Worm (Caenorhabditis elegans): ENCODE data around the gene str-2.

str-2 gene

DNA sequence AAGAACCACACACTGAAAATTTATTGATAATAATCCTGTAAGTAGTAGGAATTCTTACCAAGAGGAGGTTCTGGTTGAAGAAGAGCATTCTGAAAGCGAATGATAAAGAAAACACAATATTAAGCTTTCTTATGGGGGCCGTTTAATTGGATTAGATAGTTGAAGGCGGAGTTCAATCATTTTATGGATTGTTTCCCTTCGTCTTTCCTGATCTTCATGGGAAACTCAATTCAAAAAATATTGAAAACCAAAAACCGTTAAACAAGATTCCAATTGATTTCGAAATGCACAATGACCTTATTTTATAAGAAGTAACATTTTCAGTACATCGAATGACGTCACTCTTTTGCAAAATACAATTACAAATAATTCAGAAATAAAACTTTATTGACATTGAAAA lies 25.0 kb downstream of the str-2 start, which contains the start of gene F46B6.13:
Gene F46B6.13 (minus strand): TSS at position 101 of the 400 bp plus-strand sequence.
- TF ChIP-seq daf-12 (tag; optimal IDR thresholded peaks at IDR 0.05) (no peak), mml-1 (tag; optimal IDR thresholded peaks at IDR 0.05) (no peak), pha-4 (tag; optimal IDR thresholded peaks at IDR 0.05) (no peak), mdl-1 (tag; optimal IDR thresholded peaks at IDR 0.05) (no peak), sea-2 (GFP tag; optimal IDR thresholded peaks at IDR 0.05) (no peak), elt-1 (tag; optimal IDR thresholded peaks at IDR 0.05) (no peak), nhr-237 (tag; optimal IDR thresholded peaks at IDR 0.05) (no peak), eor-1 (tag; optimal IDR thresholded peaks at IDR 0.05) (no peak), nhr-28 (tag; optimal IDR thresholded peaks at IDR 0.05) (no peak), tbx-2 (tag; optimal IDR thresholded peaks at IDR 0.05) (no peak), nhr-67 (tag; optimal IDR thresholded peaks at IDR 0.05) (no peak), nhr-43 (tag; optimal IDR thresholded peaks at IDR 0.05; ENCODE audit: poor library complexity, severe bottlenecking) (no peak), fos-1 (tag; optimal IDR thresholded peaks at IDR 0.05) (no peak), ceh-28 (tag; optimal IDR thresholded peaks at IDR 0.05) (no peak), hmg-11 (tag; optimal IDR thresholded peaks at IDR 0.05) (no peak), ceh-16 (tag; optimal IDR thresholded peaks at IDR 0.05) (no peak), skn-1 (tag; optimal IDR thresholded peaks at IDR 0.05) (no peak)

- TF ChIP-seq ceh-9 (tag; optimal IDR thresholded peaks at IDR 0.05) (no peak), lin-39 (tag; optimal IDR thresholded peaks at IDR 0.05) (no peak), nhr-25 (tag; optimal IDR thresholded peaks at IDR 0.05) (no peak), egl-5 (tag; optimal IDR thresholded peaks at IDR 0.05) (no peak), ztf-11 (tag; optimal IDR thresholded peaks at IDR 0.05) (no peak), nhr-67 (tag; optimal IDR thresholded peaks at IDR 0.05) (no peak), nhr-28 (tag; optimal IDR thresholded peaks at IDR 0.05) (no peak), fos-1 (tag; optimal IDR thresholded peaks at IDR 0.05) (no peak), pqm-1 (tag; optimal IDR thresholded peaks at IDR 0.05) (no peak), ceh-16 (tag; optimal IDR thresholded peaks at IDR 0.05) (no peak), ceh-82 (tag; optimal IDR thresholded peaks at IDR 0.05) (no peak), elt-2 (tag; optimal IDR thresholded peaks at IDR 0.05) (no peak), fkh-10 (GFP tag; optimal IDR thresholded peaks at IDR 0.05) (no peak), mml-1 (tag; optimal IDR thresholded peaks at IDR 0.05) (no peak)
These were observed 25.8 kb downstream of the str-2 start for ce11 chrV:9798212-9798611.

ce11 chrV:9796562-9796961 lies 27.5 kb downstream of the str-2 start, which contains the start of gene F46B6.9:
Gene F46B6.9 (plus strand): TSS chrV:9796862.
- TF ChIP-seq nhr-28 (tag; optimal IDR thresholded peaks at IDR 0.05) (no peak), R02D3.7 (tag; optimal IDR thresholded peaks at IDR 0.05) (no peak), pha-4 (tag; optimal IDR thresholded peaks at IDR 0.05) (no peak), elt-2 (tag; optimal IDR thresholded peaks at IDR 0.05) (no peak), jun-1 (tag; optimal IDR thresholded peaks at IDR 0.05) (no peak), ama-1 (optimal IDR thresholded peaks at IDR 0.05) (no peak)

DNA sequence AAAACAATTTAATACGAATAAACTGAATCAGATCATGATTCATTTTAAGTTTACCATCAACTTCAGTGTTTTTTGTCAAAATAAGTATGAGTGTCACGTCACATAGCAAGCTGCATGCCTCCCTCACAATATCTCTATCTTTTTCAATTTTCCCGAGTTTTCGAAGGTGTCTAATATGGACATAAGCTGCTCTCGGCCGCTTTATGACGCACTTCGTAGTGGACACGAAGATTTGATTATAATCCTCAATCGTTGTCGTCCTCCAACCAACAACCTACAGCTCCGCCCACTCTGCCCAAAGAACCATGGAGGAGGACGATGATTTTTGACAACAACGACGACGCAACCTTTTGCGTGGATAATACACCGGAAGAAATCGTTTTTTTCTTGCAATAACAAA lies 28.0 kb downstream of the str-2 start:
- no peak for TF ChIP-seq nhr-25 (tag; optimal IDR thresholded peaks at IDR 0.05)
- TF ChIP-seq eor-1 (tag; optimal IDR thresholded peaks at IDR 0.05): no peak
- TF ChIP-seq R02D3.7 (tag; optimal IDR thresholded peaks at IDR 0.05): no peak
- no peak for TF ChIP-seq jun-1 (tag; optimal IDR thresholded peaks at IDR 0.05)
- no peak for TF ChIP-seq ceh-16 (tag; optimal IDR thresholded peaks at IDR 0.05)
- TF ChIP-seq ceh-28 (tag; optimal IDR thresholded peaks at IDR 0.05): no peak
- no peak for TF ChIP-seq mml-1 (tag; optimal IDR thresholded peaks at IDR 0.05)
- no peak for TF ChIP-seq nfya-1 (tag; optimal IDR thresholded peaks at IDR 0.05; ENCODE audit: insufficient read depth)
- no peak for TF ChIP-seq unc-62 (GFP tag; optimal IDR thresholded peaks at IDR 0.05)
- TF ChIP-seq nhr-12 (tag; optimal IDR thresholded peaks at IDR 0.05): no peak
- TF ChIP-seq elt-2 (tag; optimal IDR thresholded peaks at IDR 0.05): no peak
- TF ChIP-seq sea-2 (GFP tag; optimal IDR thresholded peaks at IDR 0.05): no peak
- TF ChIP-seq egl-27 (tag; optimal IDR thresholded peaks at IDR 0.05): no peak
- TF ChIP-seq daf-12 (tag; optimal IDR thresholded peaks at IDR 0.05): no peak
- no peak for TF ChIP-seq mdl-1 (tag; optimal IDR thresholded peaks at IDR 0.05)

DNA sequence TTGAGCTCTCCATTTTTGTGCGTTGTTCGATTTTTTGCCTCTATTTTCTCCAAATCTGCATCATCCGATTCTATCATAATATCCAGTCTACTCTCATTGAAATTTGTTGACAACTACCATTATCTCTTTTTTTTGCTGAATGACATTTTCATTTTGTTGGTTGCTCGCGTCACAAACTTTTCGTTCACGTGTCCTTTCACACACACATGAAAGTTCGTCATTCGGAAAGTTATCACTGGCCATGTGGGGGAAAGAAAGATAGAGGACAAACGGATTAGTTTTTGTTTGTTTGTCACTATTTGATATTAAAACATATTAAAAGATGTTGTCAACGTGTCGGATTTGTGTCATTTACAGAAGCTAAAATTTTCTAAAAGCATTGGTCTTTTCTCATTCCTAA lies 29.1 kb downstream of the str-2 start:
- TF ChIP-seq ama-1 (optimal IDR thresholded peaks at IDR 0.05) (no peak), zag-1 (tag; optimal IDR thresholded peaks at IDR 0.05) (no peak), nhr-77 (tag; optimal IDR thresholded peaks at IDR 0.05) (no peak), elt-2 (tag; optimal IDR thresholded peaks at IDR 0.05) (peak; percentile 23)

Measured in whole organism, L3 larva.